Worm (Caenorhabditis elegans): Measurements from ENCODE around the gene elks-1.

DNA sequence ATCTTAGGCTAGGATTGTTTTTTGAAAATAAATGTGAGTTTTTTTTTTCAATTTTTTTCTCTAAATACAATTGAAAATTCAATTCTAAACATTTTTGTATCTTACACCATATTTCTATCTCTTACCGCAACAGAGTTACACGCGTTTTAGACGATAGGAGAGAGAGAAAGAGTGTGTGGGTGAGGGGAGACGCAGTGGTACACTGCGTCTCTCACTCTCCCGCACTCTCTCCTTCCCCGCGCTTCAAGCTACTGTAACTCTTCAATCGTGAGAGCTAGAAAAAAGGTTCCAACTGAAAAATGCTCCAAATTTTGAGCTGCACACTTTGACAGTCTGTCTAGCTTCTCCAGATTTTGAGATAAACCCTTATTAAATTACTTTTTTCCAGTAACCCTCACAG, 14.0 kb upstream of the elks-1 start:
- TF ChIP-seq tbx-2 (tag; optimal IDR thresholded peaks at IDR 0.05) (no peak), fos-1 (tag; optimal IDR thresholded peaks at IDR 0.05) (no peak), unc-39 (tag; optimal IDR thresholded peaks at IDR 0.05) (no peak), nhr-237 (tag; optimal IDR thresholded peaks at IDR 0.05) (no peak), unc-62 (GFP tag; optimal IDR thresholded peaks at IDR 0.05) (no peak), pha-4 (tag; optimal IDR thresholded peaks at IDR 0.05) (no peak)

Data from whole organism, L3 larva.